Fruit fly (Drosophila melanogaster) Kc167 (cell line): ENCODE results near the gene CG32270.

Experiments used
- Myc ChIP-seq: fragments of >200 bp; optimal IDR thresholded peaks from 2 replicates; lab custom pipeline; 2017; ENCODE audit warnings: missing external identifiers
- insv ChIP-seq: fragments of >200 bp; optimal IDR thresholded peaks from 3 replicates; lab custom pipeline; 2018; ENCODE audit warnings: missing external identifiers
- ttk ChIP-seq: sonication (Bioruptor generic); optimal IDR thresholded peaks from 2 replicates; lab custom pipeline; 2017; ENCODE audit warnings: missing external identifiers

dm6 chr3L:3242121-3243083 is 33.6 kb upstream of the CG32270 start:
- TF ChIP-seq Myc = no peak
- no peak for TF ChIP-seq insv
- TF ChIP-seq ttk = no peak
